Worm (Caenorhabditis elegans) whole organism, L4 larva: Measurements from ENCODE around the gene K05F1.14.
A peak's percentile ranks its signal among the peaks of the same experiment; 100 is the strongest.

Source experiments
- D1046.2 ChIP-seq: fragments of 200-800 bp; sonication (Bioruptor generic); IDR thresholded peaks from 2 replicates; pipeline ENCODE4 v1.3.6; 2022; ENCODE audit warnings: missing genetic modification characterization, missing compliant biosample characterization
- F26F4.8 ChIP-seq: fragments of 200-800 bp; sonication (Bioruptor generic); conservative IDR thresholded peaks from 2 replicates; pipeline ENCODE4 v1.3.6; 2022; ENCODE audit warnings: missing genetic modification characterization, missing compliant biosample characterization
- F37D6.2 ChIP-seq: sonication (generic microtip); optimal IDR thresholded peaks from 2 replicates; lab custom pipeline; 2016; ENCODE audit warnings: mild to moderate bottlenecking, missing genetic modification characterization, missing compliant biosample characterization
- F49E8.2 ChIP-seq: sonication (generic microtip); optimal IDR thresholded peaks from 2 replicates; lab custom pipeline; 2016; ENCODE audit warnings: missing compliant biosample characterization, mild to moderate bottlenecking, missing genetic modification characterization, borderline replicate concordance
- T26A8.4 ChIP-seq: fragments of 200-800 bp; sonication (Bioruptor generic); IDR thresholded peaks from 2 replicates; pipeline ENCODE4 v1.3.6; 2022; ENCODE audit warnings: missing genetic modification characterization, missing compliant biosample characterization
- Y105C5A.15 ChIP-seq: fragments of 200-800 bp; sonication (Bioruptor generic); IDR thresholded peaks from 2 replicates; pipeline ENCODE4 v1.3.6; 2022; ENCODE audit warnings: missing genetic modification characterization, missing compliant biosample characterization
- Y5F2A.4 ChIP-seq: fragments of 200-800 bp; sonication (Bioruptor generic); optimal IDR thresholded peaks from 2 replicates; lab custom pipeline; 2018; ENCODE audit warnings: mild to moderate bottlenecking, missing genetic modification characterization, missing compliant biosample characterization
- ZK337.2 ChIP-seq: fragments of 200-800 bp; sonication (Bioruptor generic); IDR thresholded peaks from 2 replicates; pipeline ENCODE4 v1.3.6; 2022; ENCODE audit warnings: missing genetic modification reagents, missing genetic modification characterization, missing compliant biosample characterization
- aha-1 ChIP-seq: fragments of 150-350 bp; peaks from one replicate; lab custom pipeline; 2014; ENCODE audit warnings: missing biosample characterization, missing genetic modification characterization
- aly-2 ChIP-seq: sonication (generic microtip); optimal IDR thresholded peaks from 2 replicates; lab custom pipeline; 2018; ENCODE audit warnings: missing biosample characterization, missing genetic modification characterization
- ceh-20 ChIP-seq: fragments of 200-800 bp; sonication (Bioruptor generic); IDR thresholded peaks from 2 replicates; pipeline ENCODE4 v1.3.6; 2022; ENCODE audit warnings: missing genetic modification reagents, missing genetic modification characterization, missing compliant biosample characterization
- ceh-44 ChIP-seq: fragments of 200-800 bp; sonication (Bioruptor generic); IDR thresholded peaks from 2 replicates; pipeline ENCODE4 v1.3.6; 2022; ENCODE audit warnings: missing genetic modification reagents, missing genetic modification characterization, missing compliant biosample characterization
- cey-2 ChIP-seq: sonication (generic microtip); optimal IDR thresholded peaks from 3 replicates; lab custom pipeline; 2017; ENCODE audit warnings: missing genetic modification characterization, mild to moderate bottlenecking, missing compliant biosample characterization, antibody characterized with exemption, borderline replicate concordance; ENCODE audit not compliant: insufficient read depth
- ctbp-1 ChIP-seq: fragments of 200-800 bp; sonication (Bioruptor generic); IDR thresholded peaks from 2 replicates; pipeline ENCODE4 v1.3.6; 2022; ENCODE audit warnings: missing genetic modification reagents, missing genetic modification characterization, missing compliant biosample characterization
- daf-12 ChIP-seq: fragments of 150-350 bp; optimal IDR thresholded peaks from 2 replicates; lab custom pipeline; 2014; ENCODE audit warnings: missing biosample characterization, missing genetic modification reagents, missing genetic modification characterization
- daf-8 ChIP-seq: fragments of 200-800 bp; sonication (Bioruptor generic); IDR thresholded peaks from 2 replicates; pipeline ENCODE4 v1.3.6; 2022; ENCODE audit warnings: missing genetic modification characterization, missing compliant biosample characterization
- dmd-6 ChIP-seq: fragments of 200-800 bp; sonication (Bioruptor generic); IDR thresholded peaks from 2 replicates; pipeline ENCODE4 v1.3.6; 2022; ENCODE audit warnings: missing genetic modification reagents, missing genetic modification characterization, missing compliant biosample characterization
- dmd-9 ChIP-seq: fragments of 200-800 bp; sonication (Bioruptor generic); IDR thresholded peaks from 2 replicates; pipeline ENCODE4 v1.3.6; 2022; ENCODE audit warnings: missing genetic modification reagents, missing genetic modification characterization, missing compliant biosample characterization
- duxl-1 ChIP-seq: sonication (generic microtip); optimal IDR thresholded peaks from 2 replicates; lab custom pipeline; 2016; ENCODE audit warnings: mild to moderate bottlenecking, missing genetic modification characterization, moderate library complexity, missing compliant biosample characterization; ENCODE audit not compliant: poor library complexity
- egl-43 ChIP-seq: fragments of 200-800 bp; sonication (Bioruptor generic); IDR thresholded peaks from 2 replicates; pipeline ENCODE4 v1.3.6; 2022; ENCODE audit warnings: missing genetic modification reagents, missing genetic modification characterization, missing compliant biosample characterization
- hif-1 ChIP-seq, 2 experiments: sonication (generic microtip); optimal IDR thresholded peaks; 2 replicates each; lab custom pipeline; 2016 to 2017; ENCODE audit warnings: missing compliant biosample characterization in 2 of 2, missing genetic modification characterization in 2 of 2, missing genetic modification reagents in 2 of 2, missing genotype in 2 of 2, mild to moderate bottlenecking in 1 of 2
- hlh-30 ChIP-seq: sonication (generic microtip); optimal IDR thresholded peaks from 2 replicates; lab custom pipeline; 2017; ENCODE audit warnings: antibody characterized with exemption, mild to moderate bottlenecking, missing genetic modification characterization, missing compliant biosample characterization; ENCODE audit not compliant: insufficient read depth
- hmg-1.1 ChIP-seq: fragments of 200-800 bp; sonication (Bioruptor generic); IDR thresholded peaks from 2 replicates; pipeline ENCODE4 v1.3.6; 2022; ENCODE audit warnings: missing genetic modification reagents, missing genetic modification characterization, missing compliant biosample characterization
- lim-7 ChIP-seq: fragments of 200-800 bp; sonication (Bioruptor generic); IDR thresholded peaks from 2 replicates; pipeline ENCODE4 v1.3.6; 2022; ENCODE audit warnings: missing genetic modification characterization, missing compliant biosample characterization
- lin-13 ChIP-seq: fragments of 150-350 bp; optimal IDR thresholded peaks from 2 replicates; lab custom pipeline; 2014; ENCODE audit warnings: missing biosample characterization, missing genetic modification reagents, missing genetic modification characterization
- lin-29 ChIP-seq: fragments of 200-800 bp; sonication (Bioruptor generic); IDR thresholded peaks from 2 replicates; pipeline ENCODE4 v1.3.6; 2022; ENCODE audit warnings: missing genetic modification reagents, missing genetic modification characterization, missing compliant biosample characterization
- lin-38 ChIP-seq: fragments of 200-800 bp; sonication (Bioruptor generic); IDR thresholded peaks from 2 replicates; pipeline ENCODE4 v1.3.6; 2022; ENCODE audit warnings: missing genetic modification reagents, missing genetic modification characterization, missing compliant biosample characterization
- madf-9 ChIP-seq: fragments of 200-800 bp; sonication (Bioruptor generic); conservative IDR thresholded peaks from 2 replicates; pipeline ENCODE4 v1.3.6; 2022; ENCODE audit warnings: missing genetic modification reagents, missing genetic modification characterization, missing compliant biosample characterization
- mdl-1 ChIP-seq, 2 experiments: fragments of 150-350 bp in 1 of 2; sonication (generic microtip) in 1 of 2; optimal IDR thresholded peaks; 2 replicates each; lab custom pipeline; 2014 to 2017; ENCODE audit warnings: missing biosample characterization in 2 of 2, missing genetic modification characterization in 2 of 2
- mes-2 ChIP-seq: sonication (generic microtip); optimal IDR thresholded peaks from 2 replicates; lab custom pipeline; 2016; ENCODE audit warnings: missing genotype, mild to moderate bottlenecking, missing genetic modification characterization, missing compliant biosample characterization; ENCODE audit not compliant: poor library complexity, severe bottlenecking
- nhr-102 ChIP-seq: sonication (generic microtip); optimal IDR thresholded peaks from 2 replicates; lab custom pipeline; 2016; ENCODE audit warnings: mild to moderate bottlenecking, missing genetic modification characterization, moderate library complexity, missing compliant biosample characterization
- nhr-11 ChIP-seq: fragments of 150-350 bp; optimal IDR thresholded peaks from 2 replicates; lab custom pipeline; 2014; ENCODE audit warnings: missing biosample characterization, missing genetic modification characterization
- nhr-41 ChIP-seq: fragments of 200-800 bp; sonication (Bioruptor generic); IDR thresholded peaks from 2 replicates; pipeline ENCODE4 v1.3.6; 2022; ENCODE audit warnings: missing genetic modification reagents, missing genetic modification characterization, missing compliant biosample characterization
- nhr-48 ChIP-seq: sonication (generic microtip); optimal IDR thresholded peaks from 2 replicates; lab custom pipeline; 2016; ENCODE audit warnings: mild to moderate bottlenecking, missing genetic modification characterization, missing compliant biosample characterization
- nhr-77 ChIP-seq: fragments of 150-350 bp; optimal IDR thresholded peaks from 2 replicates; lab custom pipeline; 2014; ENCODE audit warnings: missing biosample characterization, missing genetic modification characterization
- rbr-2 ChIP-seq: sonication (generic microtip); optimal IDR thresholded peaks from 2 replicates; lab custom pipeline; 2016; ENCODE audit warnings: missing genotype, missing genetic modification characterization, missing compliant biosample characterization
- saeg-2 ChIP-seq: fragments of 200-800 bp; sonication (Bioruptor generic); IDR thresholded peaks from 2 replicates; pipeline ENCODE4 v1.3.6; 2022; ENCODE audit warnings: missing genetic modification reagents, missing genetic modification characterization, missing compliant biosample characterization
- spr-1 ChIP-seq: sonication (generic microtip); optimal IDR thresholded peaks from 2 replicates; lab custom pipeline; 2016; ENCODE audit warnings: mild to moderate bottlenecking, missing genetic modification characterization, missing compliant biosample characterization
- spr-3 ChIP-seq: fragments of 200-800 bp; sonication (Bioruptor generic); optimal IDR thresholded peaks from 2 replicates; lab custom pipeline; 2018; ENCODE audit warnings: mild to moderate bottlenecking, missing genetic modification characterization, missing compliant biosample characterization
- unc-130 ChIP-seq: sonication (generic microtip); optimal IDR thresholded peaks from 2 replicates; lab custom pipeline; 2016; ENCODE audit warnings: missing genetic modification reagents, missing genetic modification characterization, missing compliant biosample characterization
- unc-62 ChIP-seq, 3 experiments: fragments of 150-350 bp in 1 of 3; sonication (generic microtip); optimal IDR thresholded peaks in 2 of 3; peaks in 1 of 3; 1 replicate in 1 of 3; 2 replicates in 2 of 3; lab custom pipeline; 2014 to 2017; ENCODE audit warnings: missing biosample characterization in 3 of 3, missing genetic modification characterization in 3 of 3, missing genetic modification reagents in 3 of 3, missing genotype in 1 of 3
- zfp-3 ChIP-seq: fragments of 200-800 bp; sonication (Bioruptor generic); conservative IDR thresholded peaks from 2 replicates; pipeline ENCODE4 v1.3.6; 2022; ENCODE audit warnings: missing genetic modification reagents, missing genetic modification characterization, missing compliant biosample characterization
- zip-11 ChIP-seq: fragments of 200-800 bp; sonication (Bioruptor generic); IDR thresholded peaks from 2 replicates; pipeline ENCODE4 v1.3.6; 2022; ENCODE audit warnings: missing genetic modification characterization, missing compliant biosample characterization
- zip-2 ChIP-seq: fragments of 150-350 bp; optimal IDR thresholded peaks from 2 replicates; lab custom pipeline; 2014; ENCODE audit warnings: missing biosample characterization, missing genetic modification characterization

The K05F1.14 gene

ce11 chrII:5772547-5773142 lies 19.7 kb downstream of the K05F1.14 start (continued):
- TF ChIP-seq daf-12 (tag; lab: Kevin White, UChicago) (no peak), hmg-1.1 (GFP tag; lab: Robert Waterston, UW) (peak; percentile 83), Y5F2A.4 (GFP tag; lab: Kevin White, UChicago) (no peak), hif-1 (tag; optimal IDR thresholded peaks at IDR 0.05; lab: Kevin White, UChicago) (peak in 1 of 2 experiments; percentile 31), aly-2 (tag; lab: Kevin White, UChicago) (no peak), T26A8.4 (GFP tag; lab: Robert Waterston, UW) (peak; percentile 57; the same call in 1 of the 2 replicates), aha-1 (peak; percentile 10), F49E8.2 (no peak), zip-11 (0 out of 2 replicates have a peak, but pooled peaks have one; percentile 32), spr-3 (GFP tag; lab: Kevin White, UChicago) (peak; percentile 1), lin-13 (GFP tag; lab: Kevin White, UChicago) (peak; percentile 48), Y105C5A.15 (GFP tag; lab: Robert Waterston, UW) (peak; percentile 71; the same call in 1 of the 2 replicates), lim-7 (GFP tag; lab: Robert Waterston, UW) (peak; percentile 87), nhr-48 (tag; lab: Kevin White, UChicago) (peak; percentile 24), ctbp-1 (peak; percentile 70), zfp-3 (GFP tag; lab: Robert Waterston, UW) (0 out of 2 replicates have a peak, but pooled peaks have one; percentile 54), cey-2 (no peak), daf-8 (GFP tag; lab: Robert Waterston, UW) (no peak), lin-38 (peak; percentile 72), hlh-30 (tag; lab: Kevin White, UChicago) (peak; percentile 59), mdl-1 (tag; optimal IDR thresholded peaks at IDR 0.05; lab: Kevin White, UChicago) (no peak), nhr-77 (tag; lab: Kevin White, UChicago) (no peak), madf-9 (GFP tag; lab: Robert Waterston, UW) (peak; percentile 73), egl-43 (peak; percentile 87), duxl-1 (no peak), nhr-102 (tag; lab: Kevin White, UChicago) (peak; percentile 14), ZK337.2 (GFP tag; lab: Robert Waterston, UW) (0 out of 2 replicates have a peak, but pooled peaks have one; percentile 56), unc-130 (GFP tag; lab: Kevin White, UChicago) (peak; percentile 49), F37D6.2 (tag; lab: Kevin White, UChicago) (peak; percentile 2), rbr-2 (peak; percentile 49), spr-1 (peak; percentile 23), mes-2 (tag; lab: Kevin White, UChicago) (peak; percentile 77), nhr-41 (GFP tag; lab: Robert Waterston, UW) (peak; percentile 54; the same call in 1 of the 2 replicates), nhr-11 (no peak), zip-2 (tag; lab: Kevin White, UChicago) (no peak), dmd-6 (peak; percentile 58), ceh-44 (GFP tag; lab: Robert Waterston, UW) (0 out of 2 replicates have a peak, but pooled peaks have one; percentile 13), saeg-2 (0 out of 2 replicates have a peak, but pooled peaks have one; percentile 43), dmd-9 (GFP tag; lab: Robert Waterston, UW) (peak; percentile 63), F26F4.8 (GFP tag; lab: Robert Waterston, UW) (0 out of 2 replicates have a peak, but pooled peaks have one; percentile 10), lin-29 (GFP tag; lab: Robert Waterston, UW) (0 out of 2 replicates have a peak, but pooled peaks have one; percentile 27), D1046.2 (GFP tag; lab: Robert Waterston, UW) (0 out of 2 replicates have a peak, but pooled peaks have one; percentile 59), ceh-20 (GFP tag; lab: Robert Waterston, UW) (peak; percentile 64; the same call in 1 of the 2 replicates), unc-62 (GFP tag; optimal IDR thresholded peaks at IDR 0.05 in 1 of 2; lab: Kevin White, UChicago) (peak in 1 of 2 experiments; percentile 93), unc-62 (tag; optimal IDR thresholded peaks at IDR 0.05; lab: Kevin White, UChicago) (no peak)
